Fruit fly (Drosophila melanogaster) whole organism, embryonic: ENCODE results near the gene how.

Experiments
- Abd-B ChIP-seq: fragments of 200-800 bp; sonication (Bioruptor generic); optimal IDR thresholded peaks from 2 replicates; lab custom pipeline; 2018; ENCODE audit warnings: missing biosample characterization, mild to moderate bottlenecking, missing genetic modification characterization, moderate library complexity
- CG10654 ChIP-seq: fragments of 200-800 bp; sonication (Bioruptor generic); optimal IDR thresholded peaks from 2 replicates; lab custom pipeline; 2016; ENCODE audit warnings: missing biosample characterization, missing genetic modification characterization
- CG11398 ChIP-seq: fragments of 200-800 bp; sonication (Bioruptor generic); optimal IDR thresholded peaks from 2 replicates; lab custom pipeline; 2016; ENCODE audit warnings: missing biosample characterization, missing genetic modification characterization
- CG13775 ChIP-seq: fragments of 200-800 bp; sonication (Bioruptor generic); optimal IDR thresholded peaks from 3 replicates; lab custom pipeline; 2017; ENCODE audit warnings: missing biosample characterization, mild to moderate bottlenecking, missing genetic modification characterization
- CG14860 ChIP-seq: fragments of 200-800 bp; sonication (Bioruptor generic); IDR thresholded peaks from 3 replicates; pipeline ENCODE4 v1.3.6; 2022; ENCODE audit warnings: missing biosample characterization, missing genetic modification characterization; ENCODE audit not compliant: partially characterized antibody
- CG15479 ChIP-seq: fragments of 200-800 bp; sonication (Bioruptor generic); optimal IDR thresholded peaks from 3 replicates; lab custom pipeline; 2019; ENCODE audit warnings: missing biosample characterization, mild to moderate bottlenecking, missing genetic modification characterization, moderate library complexity
- CG17361 ChIP-seq: fragments of 200-800 bp; sonication (Bioruptor generic); IDR thresholded peaks from 3 replicates; pipeline ENCODE4 v1.3.6; 2022; ENCODE audit warnings: missing biosample characterization, missing genetic modification characterization
- CG17385 ChIP-seq: fragments of 200-800 bp; sonication (Bioruptor generic); optimal IDR thresholded peaks from 3 replicates; lab custom pipeline; 2018; ENCODE audit warnings: missing biosample characterization, mild to moderate bottlenecking, missing genetic modification characterization
- CG17612 ChIP-seq: fragments of 200-800 bp; sonication (Bioruptor generic); IDR thresholded peaks from 2 replicates; pipeline ENCODE4 v1.3.6; 2022; ENCODE audit warnings: missing biosample characterization, missing genetic modification characterization
- CG32532 ChIP-seq: fragments of 200-800 bp; sonication (Bioruptor generic); IDR thresholded peaks from 2 replicates; pipeline ENCODE4 v1.3.6; 2022; ENCODE audit warnings: missing biosample characterization, missing genetic modification characterization
- CG3407 ChIP-seq: fragments of 200-800 bp; sonication (Bioruptor generic); optimal IDR thresholded peaks from 2 replicates; lab custom pipeline; 2018; ENCODE audit warnings: missing biosample characterization, mild to moderate bottlenecking, missing genetic modification characterization
- CG3847 ChIP-seq: fragments of 200-800 bp; sonication (Bioruptor generic); IDR thresholded peaks from 2 replicates; pipeline ENCODE4 v1.3.6; 2022; ENCODE audit warnings: missing biosample characterization, missing genetic modification characterization
- CG7271 ChIP-seq: fragments of 200-800 bp; sonication (Bioruptor generic); optimal IDR thresholded peaks from 2 replicates; lab custom pipeline; 2018; ENCODE audit warnings: missing biosample characterization, mild to moderate bottlenecking, missing genetic modification characterization, moderate library complexity
- CG7372 ChIP-seq: fragments of 200-800 bp; sonication (Bioruptor generic); IDR thresholded peaks from 2 replicates; pipeline ENCODE4 v1.3.6; 2022; ENCODE audit warnings: missing biosample characterization, missing genetic modification characterization
- CG7556 ChIP-seq: fragments of 200-800 bp; sonication (Bioruptor generic); optimal IDR thresholded peaks from 2 replicates; lab custom pipeline; 2017; ENCODE audit warnings: missing biosample characterization, mild to moderate bottlenecking, missing genetic modification characterization
- CG8388 ChIP-seq: fragments of 200-800 bp; sonication (Bioruptor generic); optimal IDR thresholded peaks from 2 replicates; lab custom pipeline; 2019; ENCODE audit warnings: missing biosample characterization, mild to moderate bottlenecking, missing genetic modification characterization, moderate library complexity
- CG9797 ChIP-seq: fragments of 200-800 bp; sonication (Bioruptor generic); optimal IDR thresholded peaks from 3 replicates; lab custom pipeline; 2018; ENCODE audit warnings: missing biosample characterization, mild to moderate bottlenecking, missing genetic modification characterization
- CHES-1-like ChIP-seq: fragments of 200-800 bp; sonication (Bioruptor generic); optimal IDR thresholded peaks from 2 replicates; lab custom pipeline; 2016; ENCODE audit warnings: missing biosample characterization, missing genetic modification characterization
- E2f2 ChIP-seq: fragments of 200-800 bp; sonication (Bioruptor generic); IDR thresholded peaks from 2 replicates; pipeline ENCODE4 v1.3.6; 2022; ENCODE audit warnings: missing biosample characterization, missing genetic modification characterization
- Fer2 ChIP-seq: fragments of 200-800 bp; sonication (Bioruptor generic); optimal IDR thresholded peaks from 2 replicates; lab custom pipeline; 2018; ENCODE audit warnings: missing biosample characterization, mild to moderate bottlenecking, missing genetic modification characterization, moderate library complexity
- HLH3B ChIP-seq: fragments of 200-800 bp; sonication (Bioruptor generic); IDR thresholded peaks from 2 replicates; pipeline ENCODE4 v1.3.6; 2022; ENCODE audit warnings: missing biosample characterization, missing genetic modification characterization
- Hr3 ChIP-seq: fragments of 200-800 bp; sonication (Bioruptor generic); optimal IDR thresholded peaks from 3 replicates; lab custom pipeline; 2016; ENCODE audit warnings: missing biosample characterization, missing genetic modification characterization
- Lim3 ChIP-seq: fragments of 200-800 bp; sonication (Bioruptor generic); IDR thresholded peaks from 2 replicates; pipeline ENCODE4 v1.3.6; 2022; ENCODE audit warnings: missing biosample characterization, missing genetic modification characterization
- Lpt ChIP-seq: fragments of >200 bp; optimal IDR thresholded peaks from 2 replicates; lab custom pipeline; 2018; ENCODE audit warnings: missing biosample characterization, missing genetic modification characterization
- MBD-R2 ChIP-seq: fragments of 200-800 bp; sonication (Bioruptor generic); IDR thresholded peaks from 2 replicates; pipeline ENCODE4 v1.3.6; 2022; ENCODE audit warnings: missing biosample characterization, missing genetic modification characterization
- Nf-YC ChIP-seq: fragments of 200-800 bp; optimal IDR thresholded peaks from 3 replicates; lab custom pipeline; 2019; ENCODE audit warnings: missing biosample characterization, mild to moderate bottlenecking, missing genetic modification characterization, moderate library complexity
- PHDP ChIP-seq: fragments of 200-800 bp; sonication (Bioruptor generic); optimal IDR thresholded peaks from 3 replicates; lab custom pipeline; 2018; ENCODE audit warnings: missing biosample characterization, mild to moderate bottlenecking, missing genetic modification characterization, moderate library complexity
- Ptx1 ChIP-seq: fragments of 200-800 bp; sonication (Bioruptor generic); IDR thresholded peaks from 2 replicates; pipeline ENCODE4 v1.3.6; 2022; ENCODE audit warnings: missing biosample characterization, missing genetic modification characterization
- Rfx ChIP-seq: fragments of 200-800 bp; sonication (Bioruptor generic); IDR thresholded peaks from 2 replicates; pipeline ENCODE4 v1.3.6; 2022; ENCODE audit warnings: missing biosample characterization, missing genetic modification characterization
- Sry-β ChIP-seq: fragments of 200-800 bp; sonication (Bioruptor generic); optimal IDR thresholded peaks from 2 replicates; lab custom pipeline; 2018; ENCODE audit warnings: missing biosample characterization, mild to moderate bottlenecking, missing genetic modification characterization, moderate library complexity
- Vsx1 ChIP-seq: fragments of 200-800 bp; sonication (Bioruptor generic); optimal IDR thresholded peaks from 2 replicates; lab custom pipeline; 2017; ENCODE audit warnings: missing biosample characterization, mild to moderate bottlenecking, missing genetic modification characterization, missing genetic modification reagents
- az2 ChIP-seq: fragments of 200-800 bp; sonication (Bioruptor generic); optimal IDR thresholded peaks from 3 replicates; lab custom pipeline; 2016; ENCODE audit warnings: missing biosample characterization, missing genetic modification characterization
- bigmax ChIP-seq: fragments of 200-800 bp; sonication (Bioruptor generic); optimal IDR thresholded peaks from 2 replicates; lab custom pipeline; 2018; ENCODE audit warnings: missing biosample characterization, mild to moderate bottlenecking, missing genetic modification characterization
- chif ChIP-seq, 2 experiments: fragments of 200-800 bp; sonication (Bioruptor generic); optimal IDR thresholded peaks; 3 replicates each; lab custom pipeline; 2016; ENCODE audit warnings: missing biosample characterization in 2 of 2, missing genetic modification characterization in 2 of 2
- dan ChIP-seq: fragments of 200-800 bp; sonication (Bioruptor generic); IDR thresholded peaks from 2 replicates; pipeline ENCODE4 v1.3.6; 2022; ENCODE audit warnings: missing biosample characterization, missing genetic modification characterization
- fd3F ChIP-seq: fragments of 200-800 bp; sonication (Bioruptor generic); optimal IDR thresholded peaks from 2 replicates; lab custom pipeline; 2018; ENCODE audit warnings: missing biosample characterization, mild to moderate bottlenecking, missing genetic modification characterization, moderate library complexity
- gem ChIP-seq: fragments of 200-800 bp; sonication (Bioruptor generic); optimal IDR thresholded peaks from 2 replicates; lab custom pipeline; 2019; ENCODE audit warnings: missing biosample characterization, mild to moderate bottlenecking, missing genetic modification characterization, moderate library complexity
- gfzf ChIP-seq: fragments of 200-800 bp; sonication (Bioruptor generic); optimal IDR thresholded peaks from 2 replicates; lab custom pipeline; 2016; ENCODE audit warnings: missing biosample characterization, mild to moderate bottlenecking, missing genetic modification characterization, moderate library complexity
- insv ChIP-seq, 2 experiments: fragments of 200-800 bp; sonication (Bioruptor generic); optimal IDR thresholded peaks; 3 replicates each; lab custom pipeline; 2016 to 2018; ENCODE audit warnings: missing biosample characterization in 2 of 2, missing genetic modification characterization in 2 of 2
- lbe ChIP-seq: fragments of 200-800 bp; sonication (Bioruptor generic); optimal IDR thresholded peaks from 2 replicates; lab custom pipeline; 2016; ENCODE audit warnings: missing biosample characterization, mild to moderate bottlenecking, missing genetic modification characterization
- lilli ChIP-seq: fragments of 200-800 bp; sonication (Bioruptor generic); optimal IDR thresholded peaks from 3 replicates; lab custom pipeline; 2016; ENCODE audit warnings: missing biosample characterization, missing genetic modification characterization
- lmd ChIP-seq: fragments of 200-800 bp; sonication (Bioruptor generic); IDR thresholded peaks from 2 replicates; pipeline ENCODE4 v1.3.6; 2022; ENCODE audit warnings: missing biosample characterization, missing genetic modification characterization
- nmo ChIP-seq: fragments of 200-800 bp; sonication (Bioruptor generic); optimal IDR thresholded peaks from 2 replicates; lab custom pipeline; 2018; ENCODE audit warnings: missing biosample characterization, mild to moderate bottlenecking, missing genetic modification characterization, moderate library complexity
- prd ChIP-seq, 3 experiments: fragments of >200 bp in 2 of 3; fragments of 200-800 bp in 1 of 3; sonication (Bioruptor generic) in 1 of 3; optimal IDR thresholded peaks in 2 of 3; IDR thresholded peaks in 1 of 3; 2 replicates in 2 of 3; 3 replicates in 1 of 3; pipeline versions ENCODE4 v1.3.6 to Lab custom; 2017 to 2022; ENCODE audit warnings: missing biosample characterization in 1 of 3, missing genetic modification characterization in 1 of 3
- row ChIP-seq: fragments of 200-800 bp; sonication (Bioruptor generic); IDR thresholded peaks from 3 replicates; pipeline ENCODE4 v1.3.6; 2022; ENCODE audit warnings: missing biosample characterization, missing genetic modification characterization
- shn ChIP-seq: fragments of 200-800 bp; sonication (Bioruptor generic); optimal IDR thresholded peaks from 3 replicates; lab custom pipeline; 2016; ENCODE audit warnings: missing biosample characterization, missing genetic modification characterization
- sim ChIP-seq: fragments of 200-800 bp; sonication (Bioruptor generic); IDR thresholded peaks from 2 replicates; pipeline ENCODE4 v1.3.6; 2022; ENCODE audit warnings: missing biosample characterization, missing genetic modification characterization
- sna ChIP-seq: fragments of 200-800 bp; sonication (Bioruptor generic); IDR thresholded peaks from 2 replicates; pipeline ENCODE4 v1.3.6; 2022; ENCODE audit warnings: missing biosample characterization, missing genetic modification characterization; ENCODE audit not compliant: partially characterized antibody
- zfh1 ChIP-seq: fragments of 200-800 bp; sonication (Bioruptor generic); IDR thresholded peaks from 3 replicates; pipeline ENCODE4 v1.3.6; 2022; ENCODE audit warnings: missing biosample characterization, missing genetic modification characterization

The how gene

dm6 chr3R:22041625-22042282 is at the start of gene how (continued):
- peak; percentile 8 for TF ChIP-seq CG8388 (GFP tag; lab: Kevin White, UChicago)
- TF ChIP-seq CG7372 (GFP tag; lab: Robert Waterston, UW), result no peak
- TF ChIP-seq lilli (GFP tag; lab: Kevin White, UChicago), result peak; percentile 45
- peak; percentile 36 for TF ChIP-seq PHDP (tag; lab: Kevin White, UChicago)
- TF ChIP-seq shn (GFP tag; lab: Kevin White, UChicago), result peak; percentile 11
- TF ChIP-seq CG3407 (GFP tag; lab: Kevin White, UChicago), result no peak
- TF ChIP-seq CG9797 (GFP tag; lab: Kevin White, UChicago), result peak; percentile 18
- 0 out of 2 replicates have a peak, but pooled peaks have one; percentile 22 for TF ChIP-seq lmd (GFP tag; lab: Robert Waterston, UW)
- peak; percentile 2 for TF ChIP-seq CG7556 (GFP tag; lab: Kevin White, UChicago)
- no peak for TF ChIP-seq Lpt
- 0 out of 3 replicates have a peak, but pooled peaks have one; percentile 24 for TF ChIP-seq CG17361 (GFP tag; lab: Robert Waterston, UW)
- no peak for TF ChIP-seq Vsx1 (GFP tag; lab: Kevin White, UChicago)
- peak; percentile 30 for TF ChIP-seq gem (tag; lab: Kevin White, UChicago)
- TF ChIP-seq Ptx1 (GFP tag; lab: Robert Waterston, UW), result peak; percentile 53
- 0 out of 2 replicates have a peak, but pooled peaks have one; percentile 5 for TF ChIP-seq CG32532 (GFP tag; lab: Robert Waterston, UW)
- TF ChIP-seq Lim3 (GFP tag; lab: Robert Waterston, UW), result no peak
- no peak for TF ChIP-seq CHES-1-like (GFP tag; lab: Kevin White, UChicago)
- TF ChIP-seq dan (GFP tag; lab: Robert Waterston, UW), result no peak
- peak; percentile 3 for TF ChIP-seq lbe (GFP tag; lab: Kevin White, UChicago)
- TF ChIP-seq Nf-YC (tag; lab: Kevin White, UChicago), result peak; percentile 37
- TF ChIP-seq CG3847 (GFP tag; lab: Robert Waterston, UW), result peak; percentile 67
- TF ChIP-seq gfzf (GFP tag; lab: Kevin White, UChicago), result peak; percentile 30
- TF ChIP-seq Hr3 (GFP tag; lab: Kevin White, UChicago), result peak; percentile 30
- TF ChIP-seq Sry-β (GFP tag; lab: Kevin White, UChicago), result peak; percentile 79
- peak; percentile 41; the same call in 1 of the 3 replicates for TF ChIP-seq zfh1 (GFP tag; lab: Robert Waterston, UW)
- TF ChIP-seq nmo (GFP tag; lab: Kevin White, UChicago), result peak; percentile 21
- peak in 1 of 2 experiments; percentile 5 for TF ChIP-seq insv (GFP tag; optimal IDR thresholded peaks at IDR 0.05; lab: Kevin White, UChicago)
- TF ChIP-seq CG7271 (tag; lab: Kevin White, UChicago), result no peak
- peak; percentile 74 for TF ChIP-seq CG15479 (GFP tag; lab: Kevin White, UChicago)
- TF ChIP-seq sim (GFP tag; lab: Robert Waterston, UW), result no peak
- peak; percentile 96 for TF ChIP-seq row (GFP tag; lab: Robert Waterston, UW)
- TF ChIP-seq prd (optimal IDR thresholded peaks at IDR 0.05; lab: Kevin White, UChicago), result no peak
- no peak for TF ChIP-seq prd (GFP tag; IDR thresholded peaks at IDR 0.05; lab: Robert Waterston, UW)
- no peak for TF ChIP-seq HLH3B (GFP tag; lab: Robert Waterston, UW)
- TF ChIP-seq MBD-R2 (GFP tag; lab: Robert Waterston, UW), result peak; percentile 57
- TF ChIP-seq az2, result peak; percentile 12
- no peak for TF ChIP-seq bigmax (GFP tag; lab: Kevin White, UChicago)
- TF ChIP-seq sna (GFP tag; lab: Robert Waterston, UW), result no peak
- TF ChIP-seq CG17385, result peak; percentile 7
- TF ChIP-seq CG17612 (GFP tag; lab: Robert Waterston, UW), result no peak
- peak in 1 of 2 experiments; percentile 45 for TF ChIP-seq chif (GFP tag; optimal IDR thresholded peaks at IDR 0.05; lab: Kevin White, UChicago)
- TF ChIP-seq fd3F, result no peak
- TF ChIP-seq Rfx (GFP tag; lab: Robert Waterston, UW), result 0 out of 2 replicates have a peak, but pooled peaks have one; percentile 12
- no peak for TF ChIP-seq CG14860 (GFP tag; lab: Robert Waterston, UW)
- peak; percentile 95 for TF ChIP-seq E2f2 (GFP tag; lab: Robert Waterston, UW)
- no peak for TF ChIP-seq Abd-B (GFP tag; lab: Kevin White, UChicago)
- no peak for TF ChIP-seq CG10654 (GFP tag; lab: Kevin White, UChicago)
- no peak for TF ChIP-seq CG11398 (GFP tag; lab: Kevin White, UChicago)
- TF ChIP-seq CG13775 (GFP tag; lab: Kevin White, UChicago), result peak; percentile 11
- no peak for TF ChIP-seq Fer2
